Worm (Caenorhabditis elegans) whole organism, L4 larva: ENCODE measurements around the gene VF13D12L.3.

Experiments
- F10B5.3 ChIP-seq: sonication (generic microtip); optimal IDR thresholded peaks from 2 replicates; lab custom pipeline; 2016; ENCODE audit warnings: mild to moderate bottlenecking, missing genetic modification characterization, missing compliant biosample characterization
- R02D3.7 ChIP-seq: fragments of 150-350 bp; sonication (generic microtip); optimal IDR thresholded peaks from 3 replicates; lab custom pipeline; 2014; ENCODE audit warnings: missing biosample characterization, missing genetic modification characterization
- Y48G9A.11 ChIP-seq: fragments of 200-800 bp; sonication (Bioruptor generic); IDR thresholded peaks from 2 replicates; pipeline ENCODE4 v1.3.6; 2022; ENCODE audit warnings: missing genetic modification reagents, missing genetic modification characterization, missing compliant biosample characterization
- Y75B8A.6 ChIP-seq: fragments of 200-800 bp; sonication (Bioruptor generic); IDR thresholded peaks from 2 replicates; pipeline ENCODE4 v1.3.6; 2022; ENCODE audit warnings: missing genetic modification reagents, missing genetic modification characterization, missing compliant biosample characterization
- aly-2 ChIP-seq: sonication (generic microtip); optimal IDR thresholded peaks from 2 replicates; lab custom pipeline; 2018; ENCODE audit warnings: missing biosample characterization, missing genetic modification characterization
- arid-1 ChIP-seq: fragments of 200-800 bp; sonication (Bioruptor generic); conservative IDR thresholded peaks from 2 replicates; pipeline ENCODE4 v1.3.6; 2022; ENCODE audit warnings: missing genetic modification reagents, missing genetic modification characterization, missing compliant biosample characterization
- ceh-44 ChIP-seq: fragments of 200-800 bp; sonication (Bioruptor generic); IDR thresholded peaks from 2 replicates; pipeline ENCODE4 v1.3.6; 2022; ENCODE audit warnings: missing genetic modification reagents, missing genetic modification characterization, missing compliant biosample characterization
- ceh-62 ChIP-seq: sonication (generic microtip); optimal IDR thresholded peaks from 2 replicates; lab custom pipeline; 2017; ENCODE audit warnings: missing biosample characterization, missing genetic modification characterization
- ces-1 ChIP-seq: fragments of 150-350 bp; sonication (generic microtip); optimal IDR thresholded peaks from 4 replicates; lab custom pipeline; 2014; ENCODE audit warnings: missing biosample characterization, missing genetic modification reagents, missing genetic modification characterization
- daf-8 ChIP-seq: fragments of 200-800 bp; sonication (Bioruptor generic); IDR thresholded peaks from 2 replicates; pipeline ENCODE4 v1.3.6; 2022; ENCODE audit warnings: missing genetic modification characterization, missing compliant biosample characterization
- dpl-1 ChIP-seq: fragments of 150-350 bp; optimal IDR thresholded peaks from 2 replicates; lab custom pipeline; 2014; ENCODE audit warnings: missing biosample characterization, missing genetic modification reagents, missing genetic modification characterization
- dve-1 ChIP-seq: sonication (generic microtip); optimal IDR thresholded peaks from 2 replicates; lab custom pipeline; 2017; ENCODE audit warnings: antibody characterized with exemption, mild to moderate bottlenecking, missing genetic modification characterization, missing compliant biosample characterization; ENCODE audit not compliant: insufficient read depth
- egl-27 ChIP-seq: sonication (generic microtip); optimal IDR thresholded peaks from 3 replicates; lab custom pipeline; 2017; ENCODE audit warnings: missing biosample characterization, missing genetic modification reagents, missing genetic modification characterization
- fos-1 ChIP-seq: fragments of 150-350 bp; optimal IDR thresholded peaks from 2 replicates; lab custom pipeline; 2014; ENCODE audit warnings: missing biosample characterization, missing genetic modification characterization
- hif-1 ChIP-seq, 2 experiments: sonication (generic microtip); optimal IDR thresholded peaks; 2 replicates each; lab custom pipeline; 2016 to 2017; ENCODE audit warnings: missing compliant biosample characterization in 2 of 2, missing genetic modification characterization in 2 of 2, missing genetic modification reagents in 2 of 2, missing genotype in 2 of 2, mild to moderate bottlenecking in 1 of 2
- hlh-30 ChIP-seq: sonication (generic microtip); optimal IDR thresholded peaks from 2 replicates; lab custom pipeline; 2017; ENCODE audit warnings: antibody characterized with exemption, mild to moderate bottlenecking, missing genetic modification characterization, missing compliant biosample characterization; ENCODE audit not compliant: insufficient read depth
- hmg-1.1 ChIP-seq: fragments of 200-800 bp; sonication (Bioruptor generic); IDR thresholded peaks from 2 replicates; pipeline ENCODE4 v1.3.6; 2022; ENCODE audit warnings: missing genetic modification reagents, missing genetic modification characterization, missing compliant biosample characterization
- jun-1 ChIP-seq: fragments of 150-350 bp; optimal IDR thresholded peaks from 2 replicates; lab custom pipeline; 2014; ENCODE audit warnings: missing biosample characterization, missing genetic modification reagents, missing genetic modification characterization
- lin-13 ChIP-seq: fragments of 150-350 bp; optimal IDR thresholded peaks from 2 replicates; lab custom pipeline; 2014; ENCODE audit warnings: missing biosample characterization, missing genetic modification reagents, missing genetic modification characterization
- lin-38 ChIP-seq: fragments of 200-800 bp; sonication (Bioruptor generic); IDR thresholded peaks from 2 replicates; pipeline ENCODE4 v1.3.6; 2022; ENCODE audit warnings: missing genetic modification reagents, missing genetic modification characterization, missing compliant biosample characterization
- lin-39 ChIP-seq: fragments of 150-350 bp; optimal IDR thresholded peaks from 2 replicates; lab custom pipeline; 2014; ENCODE audit warnings: missing biosample characterization, missing genetic modification reagents, missing genetic modification characterization
- lsy-2 ChIP-seq, 2 experiments: fragments of 150-350 bp in 1 of 2; sonication (generic microtip) in 1 of 2; optimal IDR thresholded peaks; 2 replicates each; lab custom pipeline; 2014 to 2017; ENCODE audit warnings: missing biosample characterization in 2 of 2, missing genetic modification characterization in 2 of 2
- madf-9 ChIP-seq: fragments of 200-800 bp; sonication (Bioruptor generic); conservative IDR thresholded peaks from 2 replicates; pipeline ENCODE4 v1.3.6; 2022; ENCODE audit warnings: missing genetic modification reagents, missing genetic modification characterization, missing compliant biosample characterization
- mdl-1 ChIP-seq, 2 experiments: fragments of 150-350 bp in 1 of 2; sonication (generic microtip) in 1 of 2; optimal IDR thresholded peaks; 2 replicates each; lab custom pipeline; 2014 to 2017; ENCODE audit warnings: missing biosample characterization in 2 of 2, missing genetic modification characterization in 2 of 2
- mdt-29 ChIP-seq: fragments of 200-800 bp; sonication (Bioruptor generic); IDR thresholded peaks from 2 replicates; pipeline ENCODE4 v1.3.6; 2022; ENCODE audit warnings: missing genetic modification reagents, missing genetic modification characterization, missing compliant biosample characterization
- mes-2 ChIP-seq: sonication (generic microtip); optimal IDR thresholded peaks from 2 replicates; lab custom pipeline; 2016; ENCODE audit warnings: missing genotype, mild to moderate bottlenecking, missing genetic modification characterization, missing compliant biosample characterization; ENCODE audit not compliant: poor library complexity, severe bottlenecking
- mxl-2 ChIP-seq: fragments of 200-800 bp; sonication (Bioruptor generic); conservative IDR thresholded peaks from 2 replicates; pipeline ENCODE4 v1.3.6; 2022; ENCODE audit warnings: missing genetic modification reagents, missing genetic modification characterization, missing compliant biosample characterization
- nhr-237 ChIP-seq: sonication (generic microtip); optimal IDR thresholded peaks from 2 replicates; lab custom pipeline; 2017; ENCODE audit warnings: missing biosample characterization, missing genetic modification characterization
- nhr-28 ChIP-seq: fragments of 150-350 bp; optimal IDR thresholded peaks from 2 replicates; lab custom pipeline; 2014; ENCODE audit warnings: missing biosample characterization, missing genetic modification characterization
- nhr-42 ChIP-seq: fragments of 200-800 bp; sonication (Bioruptor generic); IDR thresholded peaks from 2 replicates; pipeline ENCODE4 v1.3.6; 2022; ENCODE audit warnings: missing genetic modification characterization, missing compliant biosample characterization
- nhr-48 ChIP-seq: sonication (generic microtip); optimal IDR thresholded peaks from 2 replicates; lab custom pipeline; 2016; ENCODE audit warnings: mild to moderate bottlenecking, missing genetic modification characterization, missing compliant biosample characterization
- php-3 ChIP-seq: fragments of 200-800 bp; sonication (Bioruptor generic); IDR thresholded peaks from 2 replicates; pipeline ENCODE4 v1.3.6; 2022; ENCODE audit warnings: missing genetic modification reagents, missing genetic modification characterization, missing compliant biosample characterization
- rbr-2 ChIP-seq: sonication (generic microtip); optimal IDR thresholded peaks from 2 replicates; lab custom pipeline; 2016; ENCODE audit warnings: missing genotype, missing genetic modification characterization, missing compliant biosample characterization
- saeg-2 ChIP-seq: fragments of 200-800 bp; sonication (Bioruptor generic); IDR thresholded peaks from 2 replicates; pipeline ENCODE4 v1.3.6; 2022; ENCODE audit warnings: missing genetic modification reagents, missing genetic modification characterization, missing compliant biosample characterization
- snpc-1.2 ChIP-seq: fragments of 200-800 bp; sonication (Bioruptor generic); IDR thresholded peaks from 2 replicates; pipeline ENCODE4 v1.3.6; 2022; ENCODE audit warnings: missing genetic modification reagents, missing genetic modification characterization, missing compliant biosample characterization
- snpc-4 ChIP-seq: fragments of 150-350 bp; optimal IDR thresholded peaks from 2 replicates; lab custom pipeline; 2014; ENCODE audit warnings: missing biosample characterization, missing genetic modification characterization
- spr-1 ChIP-seq: sonication (generic microtip); optimal IDR thresholded peaks from 2 replicates; lab custom pipeline; 2016; ENCODE audit warnings: mild to moderate bottlenecking, missing genetic modification characterization, missing compliant biosample characterization
- spr-3 ChIP-seq: fragments of 200-800 bp; sonication (Bioruptor generic); optimal IDR thresholded peaks from 2 replicates; lab custom pipeline; 2018; ENCODE audit warnings: mild to moderate bottlenecking, missing genetic modification characterization, missing compliant biosample characterization
- unc-130 ChIP-seq: sonication (generic microtip); optimal IDR thresholded peaks from 2 replicates; lab custom pipeline; 2016; ENCODE audit warnings: missing genetic modification reagents, missing genetic modification characterization, missing compliant biosample characterization
- unc-39 ChIP-seq: sonication (generic microtip); optimal IDR thresholded peaks from 2 replicates; lab custom pipeline; 2017; ENCODE audit warnings: missing biosample characterization, missing genetic modification characterization
- unc-62 ChIP-seq, 3 experiments: fragments of 150-350 bp in 1 of 3; sonication (generic microtip); optimal IDR thresholded peaks in 2 of 3; peaks in 1 of 3; 1 replicate in 1 of 3; 2 replicates in 2 of 3; lab custom pipeline; 2014 to 2017; ENCODE audit warnings: missing biosample characterization in 3 of 3, missing genetic modification characterization in 3 of 3, missing genetic modification reagents in 3 of 3, missing genotype in 1 of 3
- ztf-11 ChIP-seq: fragments of 150-350 bp; optimal IDR thresholded peaks from 2 replicates; lab custom pipeline; 2014; ENCODE audit warnings: missing biosample characterization, missing genetic modification characterization

Gene VF13D12L.3

ce11 chrII:11681136-11681824, 24.5 kb upstream of the VF13D12L.3 start, which contains the start of the genes sfxn-1.4 and C47D12.4:
Gene sfxn-1.4 (minus strand): TSS chrII:11681236.
Gene C47D12.4 (plus strand): TSS chrII:11681774.
- TF ChIP-seq lin-38, result no peak
- TF ChIP-seq nhr-42 (GFP tag; lab: Robert Waterston, UW), result no peak
- no peak for TF ChIP-seq rbr-2 (tag; lab: Kevin White, UChicago)
- no peak for TF ChIP-seq lin-39 (tag; lab: Kevin White, UChicago)
- TF ChIP-seq madf-9, result no peak
- no peak for TF ChIP-seq ces-1
- no peak for TF ChIP-seq jun-1 (tag; lab: Kevin White, UChicago)
- TF ChIP-seq php-3, result no peak
- TF ChIP-seq arid-1, result no peak
- TF ChIP-seq spr-1 (tag; lab: Kevin White, UChicago), result no peak
- TF ChIP-seq F10B5.3 (tag; lab: Kevin White, UChicago), result no peak
- TF ChIP-seq Y75B8A.6 (GFP tag; lab: Robert Waterston, UW), result no peak
- TF ChIP-seq daf-8, result no peak
- no peak for TF ChIP-seq nhr-28
- TF ChIP-seq ceh-44 (GFP tag; lab: Robert Waterston, UW), result no peak
- TF ChIP-seq lsy-2 (tag; optimal IDR thresholded peaks at IDR 0.05; lab: Kevin White, UChicago), result no peak
- TF ChIP-seq hmg-1.1, result no peak
- no peak for TF ChIP-seq saeg-2 (GFP tag; lab: Robert Waterston, UW)

- TF ChIP-seq egl-27 (tag; lab: Kevin White, UChicago), result no peak
- TF ChIP-seq hif-1 (tag; optimal IDR thresholded peaks at IDR 0.05; lab: Kevin White, UChicago), result no peak
- TF ChIP-seq fos-1 (tag; lab: Kevin White, UChicago), result no peak
- TF ChIP-seq aly-2 (tag; lab: Kevin White, UChicago), result no peak
- no peak for TF ChIP-seq unc-39 (tag; lab: Kevin White, UChicago)
- TF ChIP-seq madf-9, result no peak
- no peak for TF ChIP-seq ces-1
- no peak for TF ChIP-seq unc-62 (GFP tag; optimal IDR thresholded peaks at IDR 0.05 in 1 of 2; lab: Kevin White, UChicago)
- TF ChIP-seq unc-62 (tag; optimal IDR thresholded peaks at IDR 0.05; lab: Kevin White, UChicago), result no peak
- TF ChIP-seq lin-39 (tag; lab: Kevin White, UChicago), result no peak
- TF ChIP-seq mdt-29 (GFP tag; lab: Robert Waterston, UW), result no peak
- no peak for TF ChIP-seq lin-13 (GFP tag; lab: Kevin White, UChicago)
- no peak for TF ChIP-seq dve-1 (tag; lab: Kevin White, UChicago)
- TF ChIP-seq Y48G9A.11 (GFP tag; lab: Robert Waterston, UW), result no peak
- TF ChIP-seq ztf-11 (tag; lab: Kevin White, UChicago), result no peak
- no peak for TF ChIP-seq nhr-237 (tag; lab: Kevin White, UChicago)
- no peak for TF ChIP-seq hmg-1.1
- no peak for TF ChIP-seq mxl-2 (GFP tag; lab: Robert Waterston, UW)
Observed at ce11 chrII:11685177-11685576, 20.6 kb upstream of the VF13D12L.3 start, which contains the start of gene C47D12.5. Gene C47D12.5 (minus strand): TSS chrII:11685277.

ce11 chrII:11688011-11688410, 17.8 kb upstream of the VF13D12L.3 start:
- TF ChIP-seq mdl-1 (tag; optimal IDR thresholded peaks at IDR 0.05; lab: Kevin White, UChicago), result peak in 1 of 2 experiments; percentile 11
- 0 out of 2 replicates have a peak, but pooled peaks have one; percentile 19 for TF ChIP-seq hmg-1.1
- peak; percentile 3 for TF ChIP-seq mes-2 (tag; lab: Kevin White, UChicago)
- TF ChIP-seq nhr-48 (tag; lab: Kevin White, UChicago), result no peak
- TF ChIP-seq R02D3.7 (tag; lab: Kevin White, UChicago), result no peak
- TF ChIP-seq dpl-1, result no peak
- TF ChIP-seq unc-62 (GFP tag; optimal IDR thresholded peaks at IDR 0.05 in 1 of 2; lab: Kevin White, UChicago), result no peak
- no peak for TF ChIP-seq unc-62 (tag; optimal IDR thresholded peaks at IDR 0.05; lab: Kevin White, UChicago)
- no peak for TF ChIP-seq ceh-62 (tag; lab: Kevin White, UChicago)
- TF ChIP-seq snpc-1.2 (GFP tag; lab: Robert Waterston, UW), result no peak
- TF ChIP-seq ceh-44 (GFP tag; lab: Robert Waterston, UW), result no peak
- no peak for TF ChIP-seq snpc-4
- TF ChIP-seq F10B5.3 (tag; lab: Kevin White, UChicago), result no peak
- no peak for TF ChIP-seq spr-3 (GFP tag; lab: Kevin White, UChicago)
- TF ChIP-seq unc-130 (GFP tag; lab: Kevin White, UChicago), result no peak
- TF ChIP-seq hlh-30 (tag; lab: Kevin White, UChicago), result peak; percentile 40
